Fruit fly (Drosophila melanogaster): ENCODE results near the gene HP1D3csd.

HP1D3csd gene

dm6 chrX:19187624-19188085 is 2.4 kb upstream of the HP1D3csd start, which contains the start of gene Mec2:
Gene Mec2 (plus strand): TSS chrX:19188035.
- peak; percentile 90 for TF ChIP-seq ey (GFP tag; optimal IDR thresholded peaks at IDR 0.05)
- TF ChIP-seq jim (GFP tag; optimal IDR thresholded peaks at IDR 0.05), result no peak
- TF ChIP-seq sage (GFP tag; optimal IDR thresholded peaks at IDR 0.05), result no peak
- peak; percentile 82 for TF ChIP-seq rgr (GFP tag; optimal IDR thresholded peaks at IDR 0.05)
- peak; percentile 65 for TF ChIP-seq Jra (GFP tag; optimal IDR thresholded peaks at IDR 0.05)
- TF ChIP-seq fru (GFP tag; optimal IDR thresholded peaks at IDR 0.05), result peak; percentile 87
- no peak for TF ChIP-seq lola (GFP tag; optimal IDR thresholded peaks at IDR 0.05)
- TF ChIP-seq usp (GFP tag; optimal IDR thresholded peaks at IDR 0.05), result no peak
- TF ChIP-seq Hr78 (GFP tag; optimal IDR thresholded peaks at IDR 0.05), result no peak
- peak; percentile 83 for TF ChIP-seq br (GFP tag; optimal IDR thresholded peaks at IDR 0.05)
- no peak for TF ChIP-seq N (GFP tag; optimal IDR thresholded peaks at IDR 0.05)
- peak; percentile 71 for TF ChIP-seq h (GFP tag; optimal IDR thresholded peaks at IDR 0.05)
- peak; percentile 77 for TF ChIP-seq Hnf4 (GFP tag; optimal IDR thresholded peaks at IDR 0.05)
- peak; percentile 67 for TF ChIP-seq Sp1 (GFP tag; optimal IDR thresholded peaks at IDR 0.05)
- TF ChIP-seq pan (optimal IDR thresholded peaks at IDR 0.05), result no peak
- peak; percentile 75 for TF ChIP-seq OdsH (GFP tag; optimal IDR thresholded peaks at IDR 0.05)
- no peak for TF ChIP-seq Dfd (GFP tag; optimal IDR thresholded peaks at IDR 0.05)
- no peak for TF ChIP-seq tai (GFP tag; optimal IDR thresholded peaks at IDR 0.05)
- no peak for TF ChIP-seq Vsx2 (GFP tag; optimal IDR thresholded peaks at IDR 0.05; ENCODE audit: partially characterized antibody)
- TF ChIP-seq sv (GFP tag; optimal IDR thresholded peaks at IDR 0.05), result peak; percentile 8
- TF ChIP-seq foxo (GFP tag; optimal IDR thresholded peaks at IDR 0.05), result peak; percentile 9 to 86
- no peak for TF ChIP-seq dsf (GFP tag; optimal IDR thresholded peaks at IDR 0.05; ENCODE audit: borderline replicate concordance)
- peak; percentile 66 for TF ChIP-seq psq (GFP tag; optimal IDR thresholded peaks at IDR 0.05)
- peak; percentile 16 for TF ChIP-seq Dif (GFP tag; optimal IDR thresholded peaks at IDR 0.05; ENCODE audit: partially characterized antibody)
- peak; percentile 69 for TF ChIP-seq HLH106 (tag; optimal IDR thresholded peaks at IDR 0.05)
- peak; percentile 31 for TF ChIP-seq Rel (GFP tag; optimal IDR thresholded peaks at IDR 0.05)
- TF ChIP-seq Rel (tag; optimal IDR thresholded peaks at IDR 0.05), result peak; percentile 98
- TF ChIP-seq woc (GFP tag; optimal IDR thresholded peaks at IDR 0.05), result peak; percentile 60
- TF ChIP-seq Abd-B (GFP tag; optimal IDR thresholded peaks at IDR 0.05), result no peak
- TF ChIP-seq Mio (GFP tag; optimal IDR thresholded peaks at IDR 0.05), result peak; percentile 41
- no peak for TF ChIP-seq Hr83 (GFP tag; optimal IDR thresholded peaks at IDR 0.05; ENCODE audit: poor library complexity, severe bottlenecking)

dm6 chrX:19191050-19191449 is 1.0 kb downstream of the HP1D3csd start:
- TF ChIP-seq Abd-B (GFP tag; optimal IDR thresholded peaks at IDR 0.05) (no peak), N (GFP tag; optimal IDR thresholded peaks at IDR 0.05) (no peak), Dif (GFP tag; optimal IDR thresholded peaks at IDR 0.05; ENCODE audit: partially characterized antibody) (no peak), Myc (optimal IDR thresholded peaks at IDR 0.05) (no peak), br (GFP tag; optimal IDR thresholded peaks at IDR 0.05) (no peak), CG9705 (GFP tag; optimal IDR thresholded peaks at IDR 0.05) (no peak), sage (GFP tag; optimal IDR thresholded peaks at IDR 0.05) (no peak)

dm6 chrX:19191597-19191996 is 1.6 kb downstream of the HP1D3csd start:
- TF ChIP-seq brk (GFP tag; optimal IDR thresholded peaks at IDR 0.05) (no peak), Dfd (GFP tag; optimal IDR thresholded peaks at IDR 0.05) (peak; percentile 7), h (GFP tag; optimal IDR thresholded peaks at IDR 0.05) (no peak)

- peak; percentile 12 for TF ChIP-seq HLH106 (tag; optimal IDR thresholded peaks at IDR 0.05)
- TF ChIP-seq dl (GFP tag; optimal IDR thresholded peaks at IDR 0.05; ENCODE audit: insufficient read depth in 1 of 2, partially characterized antibody in 2 of 2), result no peak
- peak; percentile 69 for TF ChIP-seq Myc (optimal IDR thresholded peaks at IDR 0.05)
Measured at dm6 chrX:19193336-19193735, 3.3 kb downstream of the HP1D3csd start, which contains the start of the genes CG7914 and CG14194. Gene CG7914 (minus strand): TSS chrX:19193448. Gene CG14194 (plus strand): TSS chrX:19193555.

Measured in whole organism, wandering third instar larva.